Fruit fly (Drosophila melanogaster) whole organism, prepupa: Measurements from ENCODE around the gene SCCRO.

ENCODE experiments used
- Blimp-1 ChIP-seq: fragments of 200-800 bp; sonication (Bioruptor generic); optimal IDR thresholded peaks from 3 replicates; lab custom pipeline; 2017; ENCODE audit warnings: missing biosample characterization, missing genetic modification characterization, mild to moderate bottlenecking, moderate library complexity, missing genetic modification reagents
- CG10631 ChIP-seq: fragments of 200-800 bp; sonication (Bioruptor generic); optimal IDR thresholded peaks from 2 replicates; lab custom pipeline; 2016; ENCODE audit warnings: missing biosample characterization, missing genetic modification characterization
- CG11902 ChIP-seq: fragments of 200-800 bp; sonication (Bioruptor generic); optimal IDR thresholded peaks from 3 replicates; lab custom pipeline; 2016; ENCODE audit warnings: missing biosample characterization, missing genetic modification characterization
- CG15336 ChIP-seq: fragments of 200-800 bp; sonication (Bioruptor generic); IDR thresholded peaks from 2 replicates; pipeline ENCODE4 v1.3.6; 2022; ENCODE audit warnings: missing biosample characterization, missing genetic modification characterization
- CG1621 ChIP-seq: fragments of 200-800 bp; sonication (Bioruptor generic); optimal IDR thresholded peaks from 3 replicates; lab custom pipeline; 2018; ENCODE audit warnings: missing biosample characterization, mild to moderate bottlenecking, missing genetic modification characterization
- CG3032 ChIP-seq: fragments of 200-800 bp; optimal IDR thresholded peaks from 2 replicates; lab custom pipeline; 2019; ENCODE audit warnings: missing biosample characterization, mild to moderate bottlenecking, missing genetic modification characterization, moderate library complexity
- CG31627 ChIP-seq: fragments of 200-800 bp; sonication (Bioruptor generic); optimal IDR thresholded peaks from 3 replicates; lab custom pipeline; 2016; ENCODE audit warnings: missing biosample characterization, missing genetic modification characterization
- CG32006 ChIP-seq: fragments of 200-800 bp; sonication (Bioruptor generic); optimal IDR thresholded peaks from 3 replicates; lab custom pipeline; 2017; ENCODE audit warnings: missing biosample characterization, mild to moderate bottlenecking, missing genetic modification characterization
- CG34406 ChIP-seq: fragments of 200-800 bp; sonication (Bioruptor generic); optimal IDR thresholded peaks from 3 replicates; lab custom pipeline; 2016; ENCODE audit warnings: missing biosample characterization, missing genetic modification characterization
- CG3919 ChIP-seq: fragments of 200-800 bp; sonication (Bioruptor generic); optimal IDR thresholded peaks from 3 replicates; lab custom pipeline; 2016; ENCODE audit warnings: missing biosample characterization, missing genetic modification characterization
- CG6163 ChIP-seq: fragments of 200-800 bp; sonication (Bioruptor generic); IDR thresholded peaks from 3 replicates; pipeline ENCODE4 v1.3.6; 2022; ENCODE audit warnings: missing biosample characterization, missing genetic modification characterization
- CG6276 ChIP-seq: fragments of 200-800 bp; sonication (Bioruptor generic); optimal IDR thresholded peaks from 2 replicates; lab custom pipeline; 2017; ENCODE audit warnings: missing biosample characterization, mild to moderate bottlenecking, missing genetic modification characterization
- CG6792 ChIP-seq: fragments of 200-800 bp; sonication (Bioruptor generic); optimal IDR thresholded peaks from 3 replicates; lab custom pipeline; 2016; ENCODE audit warnings: missing biosample characterization, missing genetic modification characterization
- CG8119 ChIP-seq: fragments of 200-800 bp; sonication (Bioruptor generic); IDR thresholded peaks from 3 replicates; pipeline ENCODE4 v1.3.6; 2022; ENCODE audit warnings: missing biosample characterization, missing genetic modification characterization
- CG8319 ChIP-seq: fragments of 200-800 bp; sonication (Bioruptor generic); optimal IDR thresholded peaks from 3 replicates; lab custom pipeline; 2016; ENCODE audit warnings: missing biosample characterization, missing genetic modification characterization
- CG8632 ChIP-seq: fragments of 200-800 bp; sonication (Bioruptor generic); optimal IDR thresholded peaks from 3 replicates; lab custom pipeline; 2016; ENCODE audit warnings: missing biosample characterization, missing genetic modification characterization
- Eip75B ChIP-seq: fragments of 200-800 bp; sonication (Bioruptor generic); optimal IDR thresholded peaks from 3 replicates; lab custom pipeline; 2016; ENCODE audit warnings: missing biosample characterization, missing genetic modification characterization
- Eip78C ChIP-seq: fragments of 200-800 bp; sonication (Bioruptor generic); peaks from one replicate; lab custom pipeline; 2016; ENCODE audit warnings: missing biosample characterization, missing genetic modification characterization
- Ets21C ChIP-seq: fragments of 200-800 bp; sonication (Bioruptor generic); optimal IDR thresholded peaks from 3 replicates; lab custom pipeline; 2016; ENCODE audit warnings: missing biosample characterization, missing genetic modification characterization
- Ets96B ChIP-seq: fragments of 200-800 bp; optimal IDR thresholded peaks from 2 replicates; lab custom pipeline; 2019; ENCODE audit warnings: missing biosample characterization, mild to moderate bottlenecking, missing genetic modification characterization, moderate library complexity
- Gug ChIP-seq: fragments of 200-800 bp; sonication (Bioruptor generic); IDR thresholded peaks from 2 replicates; pipeline ENCODE4 v1.3.6; 2022; ENCODE audit warnings: missing biosample characterization, missing genetic modification characterization
- Hr38 ChIP-seq: sonication (Bioruptor generic); optimal IDR thresholded peaks from 2 replicates; lab custom pipeline; 2016; ENCODE audit warnings: missing biosample characterization, missing genetic modification characterization
- Hr39 ChIP-seq: fragments of 200-800 bp; sonication (Bioruptor generic); optimal IDR thresholded peaks from 2 replicates; lab custom pipeline; 2016; ENCODE audit warnings: missing biosample characterization, missing genetic modification characterization
- Hr4 ChIP-seq: fragments of 200-800 bp; sonication (Bioruptor generic); optimal IDR thresholded peaks from 3 replicates; lab custom pipeline; 2016; ENCODE audit warnings: missing biosample characterization, missing genetic modification characterization
- Lpt ChIP-seq: fragments of 200-800 bp; sonication (Bioruptor generic); optimal IDR thresholded peaks from 3 replicates; lab custom pipeline; 2016; ENCODE audit warnings: missing biosample characterization, missing genetic modification characterization
- Met ChIP-seq: fragments of 200-800 bp; sonication (Bioruptor generic); optimal IDR thresholded peaks from 3 replicates; lab custom pipeline; 2016; ENCODE audit warnings: missing biosample characterization, missing genetic modification characterization
- Sox102F ChIP-seq: fragments of 200-800 bp; sonication (Bioruptor generic); optimal IDR thresholded peaks from 2 replicates; lab custom pipeline; 2016; ENCODE audit warnings: missing biosample characterization, mild to moderate bottlenecking, missing genetic modification characterization
- Sox14 ChIP-seq: fragments of 200-800 bp; sonication (Bioruptor generic); optimal IDR thresholded peaks from 3 replicates; lab custom pipeline; 2016; ENCODE audit warnings: missing biosample characterization, missing genetic modification characterization
- Sox15 ChIP-seq: fragments of 200-800 bp; sonication (Bioruptor generic); optimal IDR thresholded peaks from 3 replicates; lab custom pipeline; 2016; ENCODE audit warnings: missing biosample characterization, missing genetic modification characterization
- achi ChIP-seq: fragments of 200-800 bp; sonication (Bioruptor generic); optimal IDR thresholded peaks from 3 replicates; lab custom pipeline; 2016; ENCODE audit warnings: missing biosample characterization, missing genetic modification characterization
- acj6 ChIP-seq: fragments of 200-800 bp; sonication (Bioruptor generic); optimal IDR thresholded peaks from 3 replicates; lab custom pipeline; 2016; ENCODE audit warnings: missing biosample characterization, missing genetic modification characterization
- cyc ChIP-seq: fragments of 200-800 bp; sonication (Bioruptor generic); optimal IDR thresholded peaks from 3 replicates; lab custom pipeline; 2016; ENCODE audit warnings: missing biosample characterization, missing genetic modification characterization
- dac ChIP-seq: fragments of 200-800 bp; sonication (Bioruptor generic); optimal IDR thresholded peaks from 2 replicates; lab custom pipeline; 2017; ENCODE audit warnings: missing biosample characterization, mild to moderate bottlenecking, missing genetic modification characterization
- dsx ChIP-seq: fragments of 200-800 bp; optimal IDR thresholded peaks from 3 replicates; lab custom pipeline; 2019; ENCODE audit warnings: missing biosample characterization, mild to moderate bottlenecking, missing genetic modification characterization, moderate library complexity; ENCODE audit not compliant: poor library complexity, severe bottlenecking
- esn ChIP-seq: fragments of 200-800 bp; sonication (Bioruptor generic); optimal IDR thresholded peaks from 2 replicates; lab custom pipeline; 2016; ENCODE audit warnings: missing biosample characterization, mild to moderate bottlenecking, missing genetic modification characterization, moderate library complexity
- fd85E ChIP-seq: fragments of 200-800 bp; sonication (Bioruptor generic); optimal IDR thresholded peaks from 3 replicates; lab custom pipeline; 2016; ENCODE audit warnings: missing biosample characterization, missing genetic modification characterization
- fkh ChIP-seq: fragments of 200-800 bp; sonication (Bioruptor generic); optimal IDR thresholded peaks from 3 replicates; lab custom pipeline; 2017; ENCODE audit warnings: missing biosample characterization, mild to moderate bottlenecking, missing genetic modification characterization, moderate library complexity
- lz ChIP-seq: fragments of 200-800 bp; sonication (Bioruptor generic); optimal IDR thresholded peaks from 3 replicates; lab custom pipeline; 2016; ENCODE audit warnings: missing biosample characterization, missing genetic modification characterization
- net ChIP-seq: fragments of 200-800 bp; sonication (Bioruptor generic); optimal IDR thresholded peaks from 3 replicates; lab custom pipeline; 2016; ENCODE audit warnings: missing biosample characterization, missing genetic modification characterization
- pdm3 ChIP-seq: fragments of 200-800 bp; sonication (Bioruptor generic); optimal IDR thresholded peaks from 3 replicates; lab custom pipeline; 2016; ENCODE audit warnings: missing biosample characterization, missing genetic modification characterization
- spab ChIP-seq: fragments of 200-800 bp; sonication (Bioruptor generic); optimal IDR thresholded peaks from 2 replicates; lab custom pipeline; 2017; ENCODE audit warnings: missing biosample characterization, mild to moderate bottlenecking, missing genetic modification characterization, missing genetic modification reagents
- ss ChIP-seq, 2 experiments: fragments of 200-800 bp; sonication (Bioruptor generic); optimal IDR thresholded peaks; 2 replicates in 1 of 2; 3 replicates in 1 of 2; lab custom pipeline; 2017 to 2018; ENCODE audit warnings: mild to moderate bottlenecking in 2 of 2, missing biosample characterization in 2 of 2, missing genetic modification characterization in 2 of 2, moderate library complexity in 1 of 2
- svp ChIP-seq: fragments of 200-800 bp; sonication (Bioruptor generic); peaks from one replicate; lab custom pipeline; 2016; ENCODE audit warnings: missing biosample characterization, missing genetic modification characterization
- topi ChIP-seq: fragments of 200-800 bp; sonication (Bioruptor generic); optimal IDR thresholded peaks from 3 replicates; lab custom pipeline; 2016; ENCODE audit warnings: missing biosample characterization, missing genetic modification characterization
- vri ChIP-seq: fragments of 200-800 bp; sonication (Bioruptor generic); optimal IDR thresholded peaks from 3 replicates; lab custom pipeline; 2016; ENCODE audit warnings: missing biosample characterization, mild to moderate bottlenecking, missing genetic modification characterization

Gene SCCRO

dm6 chr3L:15532368-15533030, 30.7 kb upstream of the SCCRO start (continued):
- no peak for TF ChIP-seq Sox102F (GFP tag; lab: Kevin White, UChicago)
- TF ChIP-seq CG11902 (GFP tag; lab: Kevin White, UChicago): no peak
- TF ChIP-seq CG1621 (tag; lab: Kevin White, UChicago): peak; percentile 53
- peak; percentile 3 for TF ChIP-seq CG8319 (GFP tag; lab: Kevin White, UChicago)
- TF ChIP-seq spab (GFP tag; lab: Kevin White, UChicago): peak; percentile 52
- no peak for TF ChIP-seq CG8632 (GFP tag; lab: Kevin White, UChicago)
- TF ChIP-seq pdm3 (GFP tag; lab: Kevin White, UChicago): peak; percentile 41
- peak; percentile 95 for TF ChIP-seq svp
- TF ChIP-seq Eip75B (GFP tag; lab: Kevin White, UChicago): peak; percentile 38
- TF ChIP-seq Sox14: peak; percentile 21
- no peak for TF ChIP-seq Sox15 (GFP tag; lab: Kevin White, UChicago)
- TF ChIP-seq lz (GFP tag; lab: Kevin White, UChicago): peak; percentile 25
- no peak for TF ChIP-seq fkh (GFP tag; lab: Kevin White, UChicago)
- peak; percentile 81 for TF ChIP-seq Eip78C
- TF ChIP-seq, all 60 proteins: peak for 42

- TF ChIP-seq Hr38 (GFP tag; lab: Kevin White, UChicago): no peak
- peak; percentile 80 for TF ChIP-seq Sox102F (GFP tag; lab: Kevin White, UChicago)
- peak; percentile 35 for TF ChIP-seq CG11902 (GFP tag; lab: Kevin White, UChicago)
- peak; percentile 87 for TF ChIP-seq esn (GFP tag; lab: Kevin White, UChicago)
- no peak for TF ChIP-seq fd85E
- peak; percentile 75 for TF ChIP-seq CG8119 (GFP tag; lab: Robert Waterston, UW)
- TF ChIP-seq CG1621 (tag; lab: Kevin White, UChicago): peak; percentile 54
- peak; percentile 68 for TF ChIP-seq CG3919 (GFP tag; lab: Kevin White, UChicago)
- TF ChIP-seq Eip78C: peak; percentile 94
- TF ChIP-seq acj6 (GFP tag; lab: Kevin White, UChicago): peak; percentile 64
- TF ChIP-seq pdm3 (GFP tag; lab: Kevin White, UChicago): peak; percentile 78
- TF ChIP-seq CG10631 (GFP tag; lab: Kevin White, UChicago): peak; percentile 79
- TF ChIP-seq net: peak; percentile 50
- peak; percentile 61 for TF ChIP-seq dac (GFP tag; lab: Kevin White, UChicago)
- peak; percentile 82 for TF ChIP-seq Eip75B (GFP tag; lab: Kevin White, UChicago)
- TF ChIP-seq CG8319 (GFP tag; lab: Kevin White, UChicago): peak; percentile 33
- TF ChIP-seq Sox14: peak; percentile 88
- peak; percentile 71 for TF ChIP-seq achi
- peak; percentile 53 for TF ChIP-seq CG34406 (GFP tag; lab: Kevin White, UChicago)
- TF ChIP-seq Hr4 (GFP tag; lab: Kevin White, UChicago): peak; percentile 72
- peak; percentile 84 for TF ChIP-seq cyc (GFP tag; lab: Kevin White, UChicago)
- peak; percentile 64 for TF ChIP-seq Lpt (GFP tag; lab: Kevin White, UChicago)
- TF ChIP-seq CG32006 (GFP tag; lab: Kevin White, UChicago): peak; percentile 69
- TF ChIP-seq Hr39 (GFP tag; lab: Kevin White, UChicago): peak; percentile 89
- peak; percentile 74 for TF ChIP-seq CG15336 (GFP tag; lab: Robert Waterston, UW)
- TF ChIP-seq Ets21C (GFP tag; lab: Kevin White, UChicago): peak; percentile 79
- peak; percentile 86 for TF ChIP-seq CG31627 (GFP tag; lab: Kevin White, UChicago)
- TF ChIP-seq CG3032 (tag; lab: Kevin White, UChicago): peak; percentile 72
- TF ChIP-seq dsx (GFP tag; lab: Kevin White, UChicago): peak; percentile 54
- peak; percentile 90 for TF ChIP-seq Met (GFP tag; lab: Kevin White, UChicago)
- peak; percentile 58 for TF ChIP-seq CG6163 (GFP tag; lab: Robert Waterston, UW)
- peak; percentile 24; the same call in 1 of the 2 replicates for TF ChIP-seq Gug (GFP tag; lab: Robert Waterston, UW)
- TF ChIP-seq ss (GFP tag; optimal IDR thresholded peaks at IDR 0.05; lab: Kevin White, UChicago): peak; percentile 64 to 66
- peak; percentile 52 for TF ChIP-seq Blimp-1 (GFP tag; lab: Kevin White, UChicago)
- peak; percentile 55 for TF ChIP-seq spab (GFP tag; lab: Kevin White, UChicago)
- TF ChIP-seq lz (GFP tag; lab: Kevin White, UChicago): peak; percentile 76
- peak; percentile 69 for TF ChIP-seq CG6792
- TF ChIP-seq CG6276 (GFP tag; lab: Kevin White, UChicago): peak; percentile 59
- TF ChIP-seq topi: peak; percentile 84
- peak; percentile 82 for TF ChIP-seq vri (GFP tag; lab: Kevin White, UChicago)
- TF ChIP-seq CG8632 (GFP tag; lab: Kevin White, UChicago): peak; percentile 31
- TF ChIP-seq Ets96B: peak; percentile 66
These were observed 29.7 kb upstream of the SCCRO start for dm6 chr3L:15533402-15534129.
